Worm (Caenorhabditis elegans): ENCODE data around the gene oac-21.

oac-21 gene

ce11 chrIV:3876955-3877354 lies 12.1 kb upstream of the oac-21 start:
- TF ChIP-seq pros-1 (tag; optimal IDR thresholded peaks at IDR 0.05): no peak
- no peak for TF ChIP-seq unc-3 (GFP tag; conservative IDR thresholded peaks at IDR 0.05)
- no peak for TF ChIP-seq unc-3 (tag; optimal IDR thresholded peaks at IDR 0.05)
- TF ChIP-seq pha-2 (tag; optimal IDR thresholded peaks at IDR 0.05): no peak
- TF ChIP-seq pag-3 (tag; optimal IDR thresholded peaks at IDR 0.05; ENCODE audit: borderline replicate concordance): no peak
- no peak for TF ChIP-seq ceh-34 (tag; optimal IDR thresholded peaks at IDR 0.05)
- no peak for TF ChIP-seq zip-5 (tag; optimal IDR thresholded peaks at IDR 0.05)
- no peak for TF ChIP-seq sdc-2 (tag; optimal IDR thresholded peaks at IDR 0.05)
- TF ChIP-seq lim-6 (tag; optimal IDR thresholded peaks at IDR 0.05): no peak

DNA sequence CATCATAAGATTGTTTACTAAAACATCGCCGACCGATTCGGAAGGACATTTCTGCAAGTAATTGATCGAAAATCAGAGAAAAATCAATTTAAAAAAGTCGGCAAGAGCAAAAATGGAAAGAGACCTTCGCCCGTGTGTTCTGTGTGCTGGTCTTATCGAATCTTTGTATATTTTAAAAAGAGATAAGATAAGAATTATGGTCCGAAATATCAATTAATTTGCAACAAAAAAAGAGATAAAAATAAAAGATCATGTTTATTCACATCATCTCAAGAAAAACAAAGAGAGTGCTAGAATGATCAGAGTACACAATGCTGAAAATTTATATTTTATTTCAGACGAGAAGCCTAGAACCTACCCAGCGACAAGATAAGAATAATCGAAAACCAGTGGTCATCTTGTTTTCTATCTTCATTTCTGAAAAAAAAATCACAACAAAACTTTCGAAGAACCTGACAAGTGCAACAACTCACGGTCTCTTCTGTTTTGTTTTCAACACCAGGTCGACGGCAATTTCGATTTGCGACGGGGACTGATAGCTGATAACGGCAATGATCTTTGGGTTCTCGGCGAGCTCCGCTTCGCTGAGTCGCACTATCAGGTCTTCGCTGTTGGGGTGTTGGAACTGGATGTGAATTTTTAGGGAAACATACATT lies 10.7 kb upstream of the oac-21 start, which contains the start of gene F37C4.6:
Gene F37C4.6 (minus strand): TSS at position 51 of the 656 bp plus-strand sequence.
- peak; percentile 71 for TF ChIP-seq elt-2 (tag; optimal IDR thresholded peaks at IDR 0.05)
- TF ChIP-seq ahr-1 (tag; optimal IDR thresholded peaks at IDR 0.05): no peak

DNA sequence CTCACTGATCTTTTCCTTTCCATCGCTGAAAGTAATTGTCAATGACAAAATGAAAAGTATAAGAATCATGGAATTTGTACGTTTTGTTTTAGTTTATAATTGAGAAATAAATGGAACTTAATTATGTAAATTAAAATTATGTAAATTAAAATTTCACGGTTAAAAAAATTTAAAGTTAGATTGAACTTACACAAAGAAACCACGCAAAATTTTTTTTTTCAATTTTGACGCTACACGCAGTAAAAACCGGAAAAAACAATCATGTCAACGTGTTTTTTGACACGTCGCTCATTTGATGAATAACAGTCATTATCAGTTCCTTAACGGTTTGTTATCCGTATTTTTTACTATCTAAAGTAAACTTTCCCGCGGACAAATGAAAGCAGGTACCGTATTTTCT lies 7.9 kb upstream of the oac-21 start, which contains the start of the genes F37C4.8 and oac-23:
Gene F37C4.8 (minus strand): TSS at position 101 of the 400 bp plus-strand sequence.
Gene oac-23 (plus strand): TSS at position 323 of the 400 bp plus-strand sequence.
- TF ChIP-seq hlh-8 (tag; optimal IDR thresholded peaks at IDR 0.05): no peak
- no peak for TF ChIP-seq ceh-45 (GFP tag; IDR thresholded peaks at IDR 0.05)
- TF ChIP-seq pha-4 (tag; optimal IDR thresholded peaks at IDR 0.05): no peak
- no peak for TF ChIP-seq madf-2 (tag; optimal IDR thresholded peaks at IDR 0.05)
- no peak for TF ChIP-seq ttx-3 (tag; optimal IDR thresholded peaks at IDR 0.05)
- TF ChIP-seq nhr-11 (tag; optimal IDR thresholded peaks at IDR 0.05): no peak
- no peak for TF ChIP-seq sdc-2 (tag; optimal IDR thresholded peaks at IDR 0.05)
- no peak for TF ChIP-seq fax-1 (tag; optimal IDR thresholded peaks at IDR 0.05)
- no peak for TF ChIP-seq zip-5 (tag; optimal IDR thresholded peaks at IDR 0.05)
- no peak for TF ChIP-seq nhr-232 (tag; optimal IDR thresholded peaks at IDR 0.05)
- no peak for TF ChIP-seq dve-1 (tag; optimal IDR thresholded peaks at IDR 0.05)
- no peak for TF ChIP-seq K02D7.2 (tag; optimal IDR thresholded peaks at IDR 0.05)
- TF ChIP-seq ama-1 (optimal IDR thresholded peaks at IDR 0.05): no peak
- TF ChIP-seq hlh-6 (tag; optimal IDR thresholded peaks at IDR 0.05): no peak
- TF ChIP-seq unc-42 (tag; optimal IDR thresholded peaks at IDR 0.05): no peak
- TF ChIP-seq odd-2 (tag; optimal IDR thresholded peaks at IDR 0.05): no peak
- no peak for TF ChIP-seq ztf-16 (tag; optimal IDR thresholded peaks at IDR 0.05)
- no peak for TF ChIP-seq syd-9 (tag; optimal IDR thresholded peaks at IDR 0.05)

ce11 chrIV:3885369-3885768 lies 3.7 kb upstream of the oac-21 start, which contains the start of gene oac-22:
TSS of gene oac-22 (plus strand) at chrIV:3885669.
- no peak for TF ChIP-seq rnt-1 (tag; optimal IDR thresholded peaks at IDR 0.05)
- no peak for TF ChIP-seq pha-2 (tag; optimal IDR thresholded peaks at IDR 0.05)
- TF ChIP-seq dmd-4 (tag; optimal IDR thresholded peaks at IDR 0.05; ENCODE audit: borderline replicate concordance): no peak
- no peak for TF ChIP-seq ceh-22 (tag; optimal IDR thresholded peaks at IDR 0.05)

- TF ChIP-seq npax-4 (tag; optimal IDR thresholded peaks at IDR 0.05) (no peak), pqm-1 (tag; optimal IDR thresholded peaks at IDR 0.05) (no peak), ama-1 (optimal IDR thresholded peaks at IDR 0.05) (no peak), sox-4 (tag; optimal IDR thresholded peaks at IDR 0.05) (no peak), ceh-31 (tag; optimal IDR thresholded peaks at IDR 0.05) (no peak), elt-2 (tag; optimal IDR thresholded peaks at IDR 0.05) (no peak), elt-4 (tag; optimal IDR thresholded peaks at IDR 0.05) (no peak), ref-2 (tag; optimal IDR thresholded peaks at IDR 0.05) (no peak), K09A11.1 (tag; optimal IDR thresholded peaks at IDR 0.05; ENCODE audit: insufficient read depth) (no peak), mec-3 (tag; optimal IDR thresholded peaks at IDR 0.05; ENCODE audit: borderline replicate concordance) (no peak), lim-6 (tag; optimal IDR thresholded peaks at IDR 0.05) (no peak), ztf-16 (tag; optimal IDR thresholded peaks at IDR 0.05) (no peak), ets-4 (tag; optimal IDR thresholded peaks at IDR 0.05) (no peak), hlh-13 (GFP tag; optimal IDR thresholded peaks at IDR 0.05) (no peak), pros-1 (tag; optimal IDR thresholded peaks at IDR 0.05) (no peak), pat-9 (tag; optimal IDR thresholded peaks at IDR 0.05) (no peak), unc-42 (tag; optimal IDR thresholded peaks at IDR 0.05) (no peak), hlh-6 (tag; optimal IDR thresholded peaks at IDR 0.05) (no peak), odd-2 (tag; optimal IDR thresholded peaks at IDR 0.05) (no peak)
Measured at ce11 chrIV:3892027-3892426, 3.0 kb downstream of the oac-21 start, which contains the start of gene F56D6.9. TSS of gene F56D6.9 (plus strand) at chrIV:3892327.
